Fruit fly (Drosophila melanogaster): ENCODE data around the gene Sem1.

dm6 chr2L:7067683-7068082, 3.9 kb downstream of the Sem1 start, which contains the start of gene Ugt307A1:
- TF ChIP-seq dsx (GFP tag; optimal IDR thresholded peaks at IDR 0.05; ENCODE audit: poor library complexity, severe bottlenecking) (no peak), CG31627 (GFP tag; optimal IDR thresholded peaks at IDR 0.05) (no peak), Gug (GFP tag; IDR thresholded peaks at IDR 0.05) (no peak), Hr38 (GFP tag; optimal IDR thresholded peaks at IDR 0.05) (no peak), Hr39 (GFP tag; optimal IDR thresholded peaks at IDR 0.05) (no peak), CG32006 (GFP tag; optimal IDR thresholded peaks at IDR 0.05) (no peak), dac (GFP tag; optimal IDR thresholded peaks at IDR 0.05) (no peak), OdsH (GFP tag; optimal IDR thresholded peaks at IDR 0.05) (no peak), Sox15 (GFP tag; optimal IDR thresholded peaks at IDR 0.05) (no peak), CG10631 (GFP tag; optimal IDR thresholded peaks at IDR 0.05) (no peak)
